Worm (Caenorhabditis elegans): ENCODE results near the gene C17H11.6.

C17H11.6 gene

ce11 chrX:8156502-8156901 lies 47.1 kb downstream of the C17H11.6 start (continued):
- TF ChIP-seq php-3 (GFP tag; IDR thresholded peaks at IDR 0.05) (peak; percentile 44; the same call in 1 of the 2 replicates), ztf-11 (tag; optimal IDR thresholded peaks at IDR 0.05) (no peak), egl-43 (GFP tag; IDR thresholded peaks at IDR 0.05) (peak; percentile 78), nhr-111 (GFP tag; optimal IDR thresholded peaks at IDR 0.05) (no peak), skn-1 (tag; optimal IDR thresholded peaks at IDR 0.05) (no peak), madf-9 (GFP tag; conservative IDR thresholded peaks at IDR 0.05) (peak; percentile 35; the same call in 1 of the 2 replicates), ceh-20 (GFP tag; IDR thresholded peaks at IDR 0.05) (peak; percentile 50; the same call in 1 of the 2 replicates), zag-1 (tag; optimal IDR thresholded peaks at IDR 0.05) (no peak), aha-1 (tag) (peak; percentile 2), lin-1 (GFP tag; IDR thresholded peaks at IDR 0.05) (no peak), F10B5.3 (tag; optimal IDR thresholded peaks at IDR 0.05) (no peak), mes-2 (tag; optimal IDR thresholded peaks at IDR 0.05; ENCODE audit: poor library complexity, severe bottlenecking) (peak; percentile 72), pha-4 (GFP tag; IDR thresholded peaks at IDR 0.05) (peak; percentile 71; the same call in 1 of the 2 replicates), pha-4 (tag; optimal IDR thresholded peaks at IDR 0.05) (no peak), madf-5 (GFP tag; IDR thresholded peaks at IDR 0.05) (0 out of 4 replicates have a peak, but pooled peaks of 1 of the 2 experiments have one; percentile 25), zfp-2 (tag; optimal IDR thresholded peaks at IDR 0.05) (no peak), ces-1 (GFP tag; optimal IDR thresholded peaks at IDR 0.05) (no peak), ztf-7 (tag; optimal IDR thresholded peaks at IDR 0.05) (peak; percentile 9), dve-1 (tag; optimal IDR thresholded peaks at IDR 0.05; ENCODE audit: insufficient read depth) (peak; percentile 65), mdt-29 (GFP tag; IDR thresholded peaks at IDR 0.05) (no peak), lin-39 (tag; optimal IDR thresholded peaks at IDR 0.05) (no peak), lin-15B (tag; optimal IDR thresholded peaks at IDR 0.05) (no peak), ZK337.2 (GFP tag; IDR thresholded peaks at IDR 0.05) (peak; percentile 68; the same call in 1 of the 2 replicates), F49E8.2 (tag; optimal IDR thresholded peaks at IDR 0.05; ENCODE audit: borderline replicate concordance) (no peak), sdz-12 (GFP tag; optimal IDR thresholded peaks at IDR 0.05) (no peak), F44E2.7 (GFP tag; IDR thresholded peaks at IDR 0.05) (no peak), zfp-3 (GFP tag; conservative IDR thresholded peaks at IDR 0.05) (0 out of 2 replicates have a peak, but pooled peaks have one; percentile 41), unc-130 (GFP tag; optimal IDR thresholded peaks at IDR 0.05) (no peak), Y48G9A.11 (GFP tag; IDR thresholded peaks at IDR 0.05) (peak; percentile 50; the same call in 1 of the 2 replicates), T26A8.4 (GFP tag; IDR thresholded peaks at IDR 0.05) (peak; percentile 22; the same call in 1 of the 2 replicates), ceh-28 (tag; optimal IDR thresholded peaks at IDR 0.05) (no peak), lim-7 (GFP tag; IDR thresholded peaks at IDR 0.05) (peak; percentile 83), dmd-9 (GFP tag; IDR thresholded peaks at IDR 0.05) (no peak), ceh-62 (tag; optimal IDR thresholded peaks at IDR 0.05) (no peak), rbr-2 (tag; optimal IDR thresholded peaks at IDR 0.05) (no peak), daf-16 (GFP tag; optimal IDR thresholded peaks at IDR 0.05) (no peak), daf-16 (tag; optimal IDR thresholded peaks at IDR 0.05) (peak; percentile 34), vab-7 (GFP tag; IDR thresholded peaks at IDR 0.05) (peak; percentile 72), D1046.2 (GFP tag; IDR thresholded peaks at IDR 0.05) (no peak), daf-8 (GFP tag; IDR thresholded peaks at IDR 0.05) (no peak), cey-2 (tag; optimal IDR thresholded peaks at IDR 0.05; ENCODE audit: borderline replicate concordance, insufficient read depth) (no peak), fos-1 (tag; optimal IDR thresholded peaks at IDR 0.05) (no peak), ceh-82 (tag; optimal IDR thresholded peaks at IDR 0.05) (no peak), arid-1 (GFP tag; conservative IDR thresholded peaks at IDR 0.05) (peak; percentile 57; the same call in 1 of the 2 replicates), unc-39 (tag; optimal IDR thresholded peaks at IDR 0.05) (no peak), ceh-44 (GFP tag; IDR thresholded peaks at IDR 0.05) (peak; percentile 63; the same call in 1 of the 2 replicates), ama-1 (optimal IDR thresholded peaks at IDR 0.05) (no peak), nhr-48 (tag; optimal IDR thresholded peaks at IDR 0.05) (no peak), mdl-1 (tag; optimal IDR thresholded peaks at IDR 0.05) (no peak), hlh-30 (tag; optimal IDR thresholded peaks at IDR 0.05; ENCODE audit: insufficient read depth) (peak; percentile 50), F37D6.2 (tag; optimal IDR thresholded peaks at IDR 0.05) (no peak), aly-2 (tag; optimal IDR thresholded peaks at IDR 0.05) (no peak)
